Worm (Caenorhabditis elegans) whole organism, L4 larva: ENCODE results near the gene gei-13.
A peak's percentile ranks its signal among the peaks of the same experiment; 100 is the strongest.

Experiments used
- F10B5.3 ChIP-seq: sonication (generic microtip); optimal IDR thresholded peaks from 2 replicates; lab custom pipeline; 2016; ENCODE audit warnings: mild to moderate bottlenecking, missing genetic modification characterization, missing compliant biosample characterization
- F37D6.2 ChIP-seq: sonication (generic microtip); optimal IDR thresholded peaks from 2 replicates; lab custom pipeline; 2016; ENCODE audit warnings: mild to moderate bottlenecking, missing genetic modification characterization, missing compliant biosample characterization
- T20F7.1 ChIP-seq: fragments of 200-800 bp; sonication (Bioruptor generic); optimal IDR thresholded peaks from 2 replicates; lab custom pipeline; 2018; ENCODE audit warnings: mild to moderate bottlenecking, missing genetic modification characterization, missing compliant biosample characterization
- Y5F2A.4 ChIP-seq: fragments of 200-800 bp; sonication (Bioruptor generic); optimal IDR thresholded peaks from 2 replicates; lab custom pipeline; 2018; ENCODE audit warnings: mild to moderate bottlenecking, missing genetic modification characterization, missing compliant biosample characterization
- Y75B8A.6 ChIP-seq: fragments of 200-800 bp; sonication (Bioruptor generic); IDR thresholded peaks from 2 replicates; pipeline ENCODE4 v1.3.6; 2022; ENCODE audit warnings: missing genetic modification reagents, missing genetic modification characterization, missing compliant biosample characterization
- ZK546.5 ChIP-seq, 2 experiments: sonication (generic microtip); optimal IDR thresholded peaks; 2 replicates each; lab custom pipeline; 2017; ENCODE audit warnings: missing biosample characterization in 2 of 2, missing genetic modification characterization in 2 of 2
- aha-1 ChIP-seq: fragments of 150-350 bp; peaks from one replicate; lab custom pipeline; 2014; ENCODE audit warnings: missing biosample characterization, missing genetic modification characterization
- arid-1 ChIP-seq: fragments of 200-800 bp; sonication (Bioruptor generic); conservative IDR thresholded peaks from 2 replicates; pipeline ENCODE4 v1.3.6; 2022; ENCODE audit warnings: missing genetic modification reagents, missing genetic modification characterization, missing compliant biosample characterization
- ceh-28 ChIP-seq: fragments of 150-350 bp; optimal IDR thresholded peaks from 2 replicates; lab custom pipeline; 2014; ENCODE audit warnings: missing biosample characterization, missing genetic modification reagents, missing genetic modification characterization
- ceh-32 ChIP-seq: sonication (generic microtip); optimal IDR thresholded peaks from 2 replicates; lab custom pipeline; 2016; ENCODE audit warnings: mild to moderate bottlenecking, missing genetic modification characterization, missing compliant biosample characterization; ENCODE audit not compliant: poor library complexity
- ceh-62 ChIP-seq: sonication (generic microtip); optimal IDR thresholded peaks from 2 replicates; lab custom pipeline; 2017; ENCODE audit warnings: missing biosample characterization, missing genetic modification characterization
- ceh-82 ChIP-seq: sonication (generic microtip); optimal IDR thresholded peaks from 2 replicates; lab custom pipeline; 2017; ENCODE audit warnings: missing biosample characterization, missing genetic modification characterization
- daf-12 ChIP-seq: fragments of 150-350 bp; optimal IDR thresholded peaks from 2 replicates; lab custom pipeline; 2014; ENCODE audit warnings: missing biosample characterization, missing genetic modification reagents, missing genetic modification characterization
- daf-16 ChIP-seq, 3 experiments: sonication (generic microtip); optimal IDR thresholded peaks; 2 replicates each; lab custom pipeline; 2016 to 2017; ENCODE audit warnings: missing genetic modification characterization in 3 of 3, missing genetic modification reagents in 3 of 3, mild to moderate bottlenecking in 2 of 3, missing compliant biosample characterization in 2 of 3, missing biosample characterization in 1 of 3, moderate library complexity in 1 of 3
- daf-19 ChIP-seq: fragments of 200-800 bp; sonication (Bioruptor generic); conservative IDR thresholded peaks from 2 replicates; pipeline ENCODE4 v1.3.6; 2022; ENCODE audit warnings: missing genetic modification characterization, missing compliant biosample characterization
- daf-8 ChIP-seq: fragments of 200-800 bp; sonication (Bioruptor generic); IDR thresholded peaks from 2 replicates; pipeline ENCODE4 v1.3.6; 2022; ENCODE audit warnings: missing genetic modification characterization, missing compliant biosample characterization
- dmd-8 ChIP-seq: fragments of 200-800 bp; sonication (Bioruptor generic); IDR thresholded peaks from 2 replicates; pipeline ENCODE4 v1.3.6; 2022; ENCODE audit warnings: missing genetic modification characterization, missing compliant biosample characterization
- dmd-9 ChIP-seq: fragments of 200-800 bp; sonication (Bioruptor generic); IDR thresholded peaks from 2 replicates; pipeline ENCODE4 v1.3.6; 2022; ENCODE audit warnings: missing genetic modification reagents, missing genetic modification characterization, missing compliant biosample characterization
- egl-43 ChIP-seq: fragments of 200-800 bp; sonication (Bioruptor generic); IDR thresholded peaks from 2 replicates; pipeline ENCODE4 v1.3.6; 2022; ENCODE audit warnings: missing genetic modification reagents, missing genetic modification characterization, missing compliant biosample characterization
- fos-1 ChIP-seq: fragments of 150-350 bp; optimal IDR thresholded peaks from 2 replicates; lab custom pipeline; 2014; ENCODE audit warnings: missing biosample characterization, missing genetic modification characterization
- hlh-11 ChIP-seq: fragments of 200-800 bp; sonication (Bioruptor generic); optimal IDR thresholded peaks from 2 replicates; lab custom pipeline; 2018; ENCODE audit warnings: mild to moderate bottlenecking, missing genetic modification characterization, missing compliant biosample characterization
- hlh-30 ChIP-seq: sonication (generic microtip); optimal IDR thresholded peaks from 2 replicates; lab custom pipeline; 2017; ENCODE audit warnings: antibody characterized with exemption, mild to moderate bottlenecking, missing genetic modification characterization, missing compliant biosample characterization; ENCODE audit not compliant: insufficient read depth
- hmg-1.1 ChIP-seq: fragments of 200-800 bp; sonication (Bioruptor generic); IDR thresholded peaks from 2 replicates; pipeline ENCODE4 v1.3.6; 2022; ENCODE audit warnings: missing genetic modification reagents, missing genetic modification characterization, missing compliant biosample characterization
- lim-7 ChIP-seq: fragments of 200-800 bp; sonication (Bioruptor generic); IDR thresholded peaks from 2 replicates; pipeline ENCODE4 v1.3.6; 2022; ENCODE audit warnings: missing genetic modification characterization, missing compliant biosample characterization
- lin-1 ChIP-seq: fragments of 200-800 bp; sonication (Bioruptor generic); IDR thresholded peaks from 2 replicates; pipeline ENCODE4 v1.3.6; 2022; ENCODE audit warnings: missing genetic modification reagents, missing genetic modification characterization, missing compliant biosample characterization
- lin-13 ChIP-seq: fragments of 150-350 bp; optimal IDR thresholded peaks from 2 replicates; lab custom pipeline; 2014; ENCODE audit warnings: missing biosample characterization, missing genetic modification reagents, missing genetic modification characterization
- lir-3 ChIP-seq: sonication (generic microtip); optimal IDR thresholded peaks from 2 replicates; lab custom pipeline; 2016; ENCODE audit warnings: mild to moderate bottlenecking, missing genetic modification characterization, missing compliant biosample characterization
- lsy-2 ChIP-seq, 2 experiments: fragments of 150-350 bp in 1 of 2; sonication (generic microtip) in 1 of 2; optimal IDR thresholded peaks; 2 replicates each; lab custom pipeline; 2014 to 2017; ENCODE audit warnings: missing biosample characterization in 2 of 2, missing genetic modification characterization in 2 of 2
- madf-5 ChIP-seq, 2 experiments: fragments of 200-800 bp; sonication (Bioruptor generic); IDR thresholded peaks; 2 replicates each; pipeline ENCODE4 v1.3.6; 2022; ENCODE audit warnings: missing compliant biosample characterization in 2 of 2, missing genetic modification characterization in 2 of 2
- madf-9 ChIP-seq: fragments of 200-800 bp; sonication (Bioruptor generic); conservative IDR thresholded peaks from 2 replicates; pipeline ENCODE4 v1.3.6; 2022; ENCODE audit warnings: missing genetic modification reagents, missing genetic modification characterization, missing compliant biosample characterization
- mep-1 ChIP-seq: fragments of 150-350 bp; sonication (generic microtip); optimal IDR thresholded peaks from 3 replicates; lab custom pipeline; 2014; ENCODE audit warnings: missing biosample characterization, missing genetic modification characterization
- mes-2 ChIP-seq: sonication (generic microtip); optimal IDR thresholded peaks from 2 replicates; lab custom pipeline; 2016; ENCODE audit warnings: missing genotype, mild to moderate bottlenecking, missing genetic modification characterization, missing compliant biosample characterization; ENCODE audit not compliant: poor library complexity, severe bottlenecking
- mxl-2 ChIP-seq: fragments of 200-800 bp; sonication (Bioruptor generic); conservative IDR thresholded peaks from 2 replicates; pipeline ENCODE4 v1.3.6; 2022; ENCODE audit warnings: missing genetic modification reagents, missing genetic modification characterization, missing compliant biosample characterization
- nhr-11 ChIP-seq: fragments of 150-350 bp; optimal IDR thresholded peaks from 2 replicates; lab custom pipeline; 2014; ENCODE audit warnings: missing biosample characterization, missing genetic modification characterization
- nhr-25 ChIP-seq: sonication (generic microtip); optimal IDR thresholded peaks from 2 replicates; lab custom pipeline; 2017; ENCODE audit warnings: missing genetic modification characterization, mild to moderate bottlenecking, missing compliant biosample characterization, antibody characterized with exemption, moderate library complexity, borderline replicate concordance; ENCODE audit not compliant: insufficient read depth
- nhr-42 ChIP-seq: fragments of 200-800 bp; sonication (Bioruptor generic); IDR thresholded peaks from 2 replicates; pipeline ENCODE4 v1.3.6; 2022; ENCODE audit warnings: missing genetic modification characterization, missing compliant biosample characterization
- nhr-48 ChIP-seq: sonication (generic microtip); optimal IDR thresholded peaks from 2 replicates; lab custom pipeline; 2016; ENCODE audit warnings: mild to moderate bottlenecking, missing genetic modification characterization, missing compliant biosample characterization
- nhr-76 ChIP-seq: fragments of 150-350 bp; optimal IDR thresholded peaks from 2 replicates; lab custom pipeline; 2014; ENCODE audit warnings: missing biosample characterization, missing genetic modification characterization
- pha-4 ChIP-seq, 2 experiments: fragments of 150-350 bp in 1 of 2; fragments of 200-800 bp in 1 of 2; sonication (Bioruptor generic) in 1 of 2; IDR thresholded peaks in 1 of 2; optimal IDR thresholded peaks in 1 of 2; 2 replicates each; pipeline versions ENCODE4 v1.3.6 to Lab custom; 2014 to 2022; ENCODE audit warnings: missing genetic modification characterization in 2 of 2, missing genetic modification reagents in 2 of 2, missing biosample characterization in 1 of 2, missing compliant biosample characterization in 1 of 2
- snpc-1.2 ChIP-seq: fragments of 200-800 bp; sonication (Bioruptor generic); IDR thresholded peaks from 2 replicates; pipeline ENCODE4 v1.3.6; 2022; ENCODE audit warnings: missing genetic modification reagents, missing genetic modification characterization, missing compliant biosample characterization
- spr-1 ChIP-seq: sonication (generic microtip); optimal IDR thresholded peaks from 2 replicates; lab custom pipeline; 2016; ENCODE audit warnings: mild to moderate bottlenecking, missing genetic modification characterization, missing compliant biosample characterization
- tag-97 ChIP-seq: fragments of 200-800 bp; sonication (Bioruptor generic); IDR thresholded peaks from 2 replicates; pipeline ENCODE4 v1.3.6; 2022; ENCODE audit warnings: missing genetic modification characterization, missing compliant biosample characterization
- unc-130 ChIP-seq: sonication (generic microtip); optimal IDR thresholded peaks from 2 replicates; lab custom pipeline; 2016; ENCODE audit warnings: missing genetic modification reagents, missing genetic modification characterization, missing compliant biosample characterization
- unc-62 ChIP-seq, 3 experiments: fragments of 150-350 bp in 1 of 3; sonication (generic microtip); optimal IDR thresholded peaks in 2 of 3; peaks in 1 of 3; 1 replicate in 1 of 3; 2 replicates in 2 of 3; lab custom pipeline; 2014 to 2017; ENCODE audit warnings: missing biosample characterization in 3 of 3, missing genetic modification characterization in 3 of 3, missing genetic modification reagents in 3 of 3, missing genotype in 1 of 3
- zag-1 ChIP-seq: fragments of 150-350 bp; optimal IDR thresholded peaks from 2 replicates; lab custom pipeline; 2014; ENCODE audit warnings: missing biosample characterization, missing genetic modification characterization
- zfp-2 ChIP-seq: sonication (generic microtip); optimal IDR thresholded peaks from 2 replicates; lab custom pipeline; 2016; ENCODE audit warnings: mild to moderate bottlenecking, missing genetic modification characterization, missing compliant biosample characterization
- zip-11 ChIP-seq: fragments of 200-800 bp; sonication (Bioruptor generic); IDR thresholded peaks from 2 replicates; pipeline ENCODE4 v1.3.6; 2022; ENCODE audit warnings: missing genetic modification characterization, missing compliant biosample characterization
- ztf-11 ChIP-seq: fragments of 150-350 bp; optimal IDR thresholded peaks from 2 replicates; lab custom pipeline; 2014; ENCODE audit warnings: missing biosample characterization, missing genetic modification characterization
- ztf-7 ChIP-seq: fragments of 150-350 bp; optimal IDR thresholded peaks from 2 replicates; lab custom pipeline; 2014; ENCODE audit warnings: missing biosample characterization, missing genetic modification characterization

The gei-13 gene

ce11 chrIII:9631117-9631655 lies 5.7 kb downstream of the gei-13 start, which contains the start of gene ubc-7:
ubc-7 (minus strand) TSS chrIII:9631167.
- peak; percentile 27 for TF ChIP-seq nhr-48 (tag; lab: Kevin White, UChicago)
- TF ChIP-seq daf-12 (tag; lab: Kevin White, UChicago), result no peak
- peak; percentile 64 for TF ChIP-seq lin-13
- peak; percentile 50 for TF ChIP-seq unc-130 (GFP tag; lab: Kevin White, UChicago)
- TF ChIP-seq hlh-30 (tag; lab: Kevin White, UChicago), result peak; percentile 98
- TF ChIP-seq nhr-25 (tag; lab: Kevin White, UChicago), result peak; percentile 72
- TF ChIP-seq unc-62 (GFP tag; optimal IDR thresholded peaks at IDR 0.05 in 1 of 2; lab: Kevin White, UChicago), result no peak
- no peak for TF ChIP-seq unc-62 (tag; optimal IDR thresholded peaks at IDR 0.05; lab: Kevin White, UChicago)
- no peak for TF ChIP-seq ZK546.5 (tag; optimal IDR thresholded peaks at IDR 0.05; lab: Kevin White, UChicago)
- TF ChIP-seq ztf-11 (tag; lab: Kevin White, UChicago), result no peak
- peak; percentile 67 for TF ChIP-seq mes-2 (tag; lab: Kevin White, UChicago)
- no peak for TF ChIP-seq ztf-7
- no peak for TF ChIP-seq nhr-76
- no peak for TF ChIP-seq Y75B8A.6 (GFP tag; lab: Robert Waterston, UW)
- no peak for TF ChIP-seq Y5F2A.4 (GFP tag; lab: Kevin White, UChicago)
- TF ChIP-seq hmg-1.1, result peak; percentile 66; the same call in 1 of the 2 replicates
- TF ChIP-seq zip-11 (GFP tag; lab: Robert Waterston, UW), result no peak
- TF ChIP-seq daf-16 (GFP tag; optimal IDR thresholded peaks at IDR 0.05; lab: Kevin White, UChicago), result no peak
- TF ChIP-seq daf-16 (tag; optimal IDR thresholded peaks at IDR 0.05; lab: Kevin White, UChicago), result peak; percentile 62
- no peak for TF ChIP-seq egl-43 (GFP tag; lab: Robert Waterston, UW)
- no peak for TF ChIP-seq lir-3
- no peak for TF ChIP-seq zfp-2 (tag; lab: Kevin White, UChicago)
- TF ChIP-seq ceh-62 (tag; lab: Kevin White, UChicago), result no peak
- no peak for TF ChIP-seq lim-7
- TF ChIP-seq lin-1 (GFP tag; lab: Robert Waterston, UW), result no peak
- TF ChIP-seq F10B5.3 (tag; lab: Kevin White, UChicago), result no peak
- no peak for TF ChIP-seq dmd-8 (GFP tag; lab: Robert Waterston, UW)
- no peak for TF ChIP-seq hlh-11 (tag; lab: Kevin White, UChicago)
- TF ChIP-seq mxl-2, result no peak
- TF ChIP-seq madf-9 (GFP tag; lab: Robert Waterston, UW), result no peak
- TF ChIP-seq pha-4 (GFP tag; IDR thresholded peaks at IDR 0.05; lab: Robert Waterston, UW), result 0 out of 2 replicates have a peak, but pooled peaks have one; percentile 35
- peak; percentile 74 for TF ChIP-seq pha-4 (tag; optimal IDR thresholded peaks at IDR 0.05; lab: Kevin White, UChicago)
- no peak for TF ChIP-seq daf-8 (GFP tag; lab: Robert Waterston, UW)
- TF ChIP-seq aha-1, result peak; percentile 92
- TF ChIP-seq snpc-1.2 (GFP tag; lab: Robert Waterston, UW), result no peak
- TF ChIP-seq daf-19, result no peak
- TF ChIP-seq fos-1, result no peak
- peak in 1 of 2 experiments; percentile 92 for TF ChIP-seq lsy-2 (tag; optimal IDR thresholded peaks at IDR 0.05; lab: Kevin White, UChicago)
- TF ChIP-seq ceh-32 (tag; lab: Kevin White, UChicago), result no peak
- no peak for TF ChIP-seq F37D6.2 (tag; lab: Kevin White, UChicago)
- TF ChIP-seq spr-1 (tag; lab: Kevin White, UChicago), result peak; percentile 15
- peak; percentile 85 for TF ChIP-seq mep-1
- TF ChIP-seq ceh-28 (tag; lab: Kevin White, UChicago), result peak; percentile 29
- TF ChIP-seq zag-1, result no peak
- no peak for TF ChIP-seq nhr-42 (GFP tag; lab: Robert Waterston, UW)
- TF ChIP-seq dmd-9, result no peak
- TF ChIP-seq tag-97 (GFP tag; lab: Robert Waterston, UW), result no peak
- TF ChIP-seq nhr-11, result peak; percentile 32
- TF ChIP-seq arid-1, result no peak
- TF ChIP-seq ceh-82, result no peak
- peak; percentile 65 for TF ChIP-seq T20F7.1 (GFP tag; lab: Kevin White, UChicago)
- no peak for TF ChIP-seq madf-5 (GFP tag; IDR thresholded peaks at IDR 0.05; lab: Robert Waterston, UW)
